Fruit fly (Drosophila melanogaster) whole organism, prepupa: ENCODE results near the gene Mct1.

Experiments
- Blimp-1 ChIP-seq: fragments of 200-800 bp; sonication (Bioruptor generic); optimal IDR thresholded peaks from 3 replicates; lab custom pipeline; 2017; ENCODE audit warnings: missing biosample characterization, missing genetic modification characterization, mild to moderate bottlenecking, moderate library complexity, missing genetic modification reagents
- CG10631 ChIP-seq: fragments of 200-800 bp; sonication (Bioruptor generic); optimal IDR thresholded peaks from 2 replicates; lab custom pipeline; 2016; ENCODE audit warnings: missing biosample characterization, missing genetic modification characterization
- CG10669 ChIP-seq: fragments of 200-800 bp; sonication (Bioruptor generic); optimal IDR thresholded peaks from 3 replicates; lab custom pipeline; 2018; ENCODE audit warnings: missing biosample characterization, mild to moderate bottlenecking, missing genetic modification characterization, moderate library complexity
- CG11762 ChIP-seq: fragments of 200-800 bp; sonication (Bioruptor generic); optimal IDR thresholded peaks from 3 replicates; lab custom pipeline; 2016; ENCODE audit warnings: missing biosample characterization, missing genetic modification characterization; ENCODE audit not compliant: insufficient read depth
- CG1621 ChIP-seq: fragments of 200-800 bp; sonication (Bioruptor generic); optimal IDR thresholded peaks from 3 replicates; lab custom pipeline; 2018; ENCODE audit warnings: missing biosample characterization, mild to moderate bottlenecking, missing genetic modification characterization
- CG16779 ChIP-seq: fragments of 200-800 bp; sonication (Bioruptor generic); optimal IDR thresholded peaks from 3 replicates; lab custom pipeline; 2017; ENCODE audit warnings: missing biosample characterization, mild to moderate bottlenecking, missing genetic modification characterization
- CG3032 ChIP-seq: fragments of 200-800 bp; optimal IDR thresholded peaks from 2 replicates; lab custom pipeline; 2019; ENCODE audit warnings: missing biosample characterization, mild to moderate bottlenecking, missing genetic modification characterization, moderate library complexity
- CG32006 ChIP-seq: fragments of 200-800 bp; sonication (Bioruptor generic); optimal IDR thresholded peaks from 3 replicates; lab custom pipeline; 2017; ENCODE audit warnings: missing biosample characterization, mild to moderate bottlenecking, missing genetic modification characterization
- CG3919 ChIP-seq: fragments of 200-800 bp; sonication (Bioruptor generic); optimal IDR thresholded peaks from 3 replicates; lab custom pipeline; 2016; ENCODE audit warnings: missing biosample characterization, missing genetic modification characterization
- CG6163 ChIP-seq: fragments of 200-800 bp; sonication (Bioruptor generic); IDR thresholded peaks from 3 replicates; pipeline ENCODE4 v1.3.6; 2022; ENCODE audit warnings: missing biosample characterization, missing genetic modification characterization
- CG6792 ChIP-seq: fragments of 200-800 bp; sonication (Bioruptor generic); optimal IDR thresholded peaks from 3 replicates; lab custom pipeline; 2016; ENCODE audit warnings: missing biosample characterization, missing genetic modification characterization
- CG6808 ChIP-seq: fragments of 200-800 bp; sonication (Bioruptor generic); optimal IDR thresholded peaks from 3 replicates; lab custom pipeline; 2017; ENCODE audit warnings: missing biosample characterization, missing genetic modification characterization, mild to moderate bottlenecking, moderate library complexity, missing genetic modification reagents
- CG6854 ChIP-seq: fragments of 200-800 bp; sonication (Bioruptor generic); optimal IDR thresholded peaks from 2 replicates; lab custom pipeline; 2017; ENCODE audit warnings: missing biosample characterization, mild to moderate bottlenecking, missing genetic modification characterization
- CG8119 ChIP-seq: fragments of 200-800 bp; sonication (Bioruptor generic); IDR thresholded peaks from 3 replicates; pipeline ENCODE4 v1.3.6; 2022; ENCODE audit warnings: missing biosample characterization, missing genetic modification characterization
- CG8319 ChIP-seq: fragments of 200-800 bp; sonication (Bioruptor generic); optimal IDR thresholded peaks from 3 replicates; lab custom pipeline; 2016; ENCODE audit warnings: missing biosample characterization, missing genetic modification characterization
- CG8632 ChIP-seq: fragments of 200-800 bp; sonication (Bioruptor generic); optimal IDR thresholded peaks from 3 replicates; lab custom pipeline; 2016; ENCODE audit warnings: missing biosample characterization, missing genetic modification characterization
- CG9139 ChIP-seq: fragments of 200-800 bp; sonication (Bioruptor generic); optimal IDR thresholded peaks from 3 replicates; lab custom pipeline; 2017; ENCODE audit warnings: missing biosample characterization, mild to moderate bottlenecking, missing genetic modification characterization
- Eip78C ChIP-seq: fragments of 200-800 bp; sonication (Bioruptor generic); peaks from one replicate; lab custom pipeline; 2016; ENCODE audit warnings: missing biosample characterization, missing genetic modification characterization
- Eip93F ChIP-seq: fragments of 200-800 bp; sonication (Bioruptor generic); optimal IDR thresholded peaks from 2 replicates; lab custom pipeline; 2016; ENCODE audit warnings: missing biosample characterization, mild to moderate bottlenecking, missing genetic modification characterization
- Ets96B ChIP-seq: fragments of 200-800 bp; optimal IDR thresholded peaks from 2 replicates; lab custom pipeline; 2019; ENCODE audit warnings: missing biosample characterization, mild to moderate bottlenecking, missing genetic modification characterization, moderate library complexity
- Gug ChIP-seq: fragments of 200-800 bp; sonication (Bioruptor generic); IDR thresholded peaks from 2 replicates; pipeline ENCODE4 v1.3.6; 2022; ENCODE audit warnings: missing biosample characterization, missing genetic modification characterization
- Hr39 ChIP-seq: fragments of 200-800 bp; sonication (Bioruptor generic); optimal IDR thresholded peaks from 2 replicates; lab custom pipeline; 2016; ENCODE audit warnings: missing biosample characterization, missing genetic modification characterization
- OdsH ChIP-seq: fragments of 200-800 bp; sonication (Bioruptor generic); optimal IDR thresholded peaks from 3 replicates; lab custom pipeline; 2016; ENCODE audit warnings: missing biosample characterization, missing genetic modification characterization
- Smox ChIP-seq: fragments of 200-800 bp; sonication (Bioruptor generic); optimal IDR thresholded peaks from 3 replicates; lab custom pipeline; 2016; ENCODE audit warnings: missing biosample characterization, missing genetic modification characterization
- Sox102F ChIP-seq: fragments of 200-800 bp; sonication (Bioruptor generic); optimal IDR thresholded peaks from 2 replicates; lab custom pipeline; 2016; ENCODE audit warnings: missing biosample characterization, mild to moderate bottlenecking, missing genetic modification characterization
- Sox14 ChIP-seq: fragments of 200-800 bp; sonication (Bioruptor generic); optimal IDR thresholded peaks from 3 replicates; lab custom pipeline; 2016; ENCODE audit warnings: missing biosample characterization, missing genetic modification characterization
- achi ChIP-seq: fragments of 200-800 bp; sonication (Bioruptor generic); optimal IDR thresholded peaks from 3 replicates; lab custom pipeline; 2016; ENCODE audit warnings: missing biosample characterization, missing genetic modification characterization
- acj6 ChIP-seq: fragments of 200-800 bp; sonication (Bioruptor generic); optimal IDR thresholded peaks from 3 replicates; lab custom pipeline; 2016; ENCODE audit warnings: missing biosample characterization, missing genetic modification characterization
- cyc ChIP-seq: fragments of 200-800 bp; sonication (Bioruptor generic); optimal IDR thresholded peaks from 3 replicates; lab custom pipeline; 2016; ENCODE audit warnings: missing biosample characterization, missing genetic modification characterization
- dac ChIP-seq: fragments of 200-800 bp; sonication (Bioruptor generic); optimal IDR thresholded peaks from 2 replicates; lab custom pipeline; 2017; ENCODE audit warnings: missing biosample characterization, mild to moderate bottlenecking, missing genetic modification characterization
- eg ChIP-seq: fragments of 200-800 bp; sonication (Bioruptor generic); IDR thresholded peaks from 3 replicates; pipeline ENCODE4 v1.3.6; 2022; ENCODE audit warnings: missing biosample characterization, missing genetic modification characterization
- fd59A ChIP-seq: fragments of 200-800 bp; sonication (Bioruptor generic); optimal IDR thresholded peaks from 2 replicates; lab custom pipeline; 2017; ENCODE audit warnings: missing biosample characterization, mild to moderate bottlenecking, missing genetic modification characterization, missing genetic modification reagents
- fd85E ChIP-seq: fragments of 200-800 bp; sonication (Bioruptor generic); optimal IDR thresholded peaks from 3 replicates; lab custom pipeline; 2016; ENCODE audit warnings: missing biosample characterization, missing genetic modification characterization
- fkh ChIP-seq: fragments of 200-800 bp; sonication (Bioruptor generic); optimal IDR thresholded peaks from 3 replicates; lab custom pipeline; 2017; ENCODE audit warnings: missing biosample characterization, mild to moderate bottlenecking, missing genetic modification characterization, moderate library complexity
- net ChIP-seq: fragments of 200-800 bp; sonication (Bioruptor generic); optimal IDR thresholded peaks from 3 replicates; lab custom pipeline; 2016; ENCODE audit warnings: missing biosample characterization, missing genetic modification characterization
- salr ChIP-seq, 2 experiments: fragments of 200-800 bp; sonication (Bioruptor generic); optimal IDR thresholded peaks; 3 replicates each; lab custom pipeline; 2016 to 2018; ENCODE audit warnings: missing biosample characterization in 2 of 2, missing genetic modification characterization in 2 of 2, mild to moderate bottlenecking in 1 of 2
- spab ChIP-seq: fragments of 200-800 bp; sonication (Bioruptor generic); optimal IDR thresholded peaks from 2 replicates; lab custom pipeline; 2017; ENCODE audit warnings: missing biosample characterization, mild to moderate bottlenecking, missing genetic modification characterization, missing genetic modification reagents
- ss ChIP-seq, 2 experiments: fragments of 200-800 bp; sonication (Bioruptor generic); optimal IDR thresholded peaks; 2 replicates in 1 of 2; 3 replicates in 1 of 2; lab custom pipeline; 2017 to 2018; ENCODE audit warnings: mild to moderate bottlenecking in 2 of 2, missing biosample characterization in 2 of 2, missing genetic modification characterization in 2 of 2, moderate library complexity in 1 of 2
- svp ChIP-seq: fragments of 200-800 bp; sonication (Bioruptor generic); peaks from one replicate; lab custom pipeline; 2016; ENCODE audit warnings: missing biosample characterization, missing genetic modification characterization
- topi ChIP-seq: fragments of 200-800 bp; sonication (Bioruptor generic); optimal IDR thresholded peaks from 3 replicates; lab custom pipeline; 2016; ENCODE audit warnings: missing biosample characterization, missing genetic modification characterization

Mct1 gene

dm6 chrX:2166129-2166528 lies 22.9 kb upstream of the Mct1 start (continued):
- TF ChIP-seq salr (GFP tag; optimal IDR thresholded peaks at IDR 0.05; lab: Kevin White, UChicago): peak in 1 of 2 experiments; percentile 8
- no peak for TF ChIP-seq CG8632 (GFP tag; lab: Kevin White, UChicago)
- TF ChIP-seq CG32006 (GFP tag; lab: Kevin White, UChicago): peak; percentile 85
- TF ChIP-seq dac (GFP tag; lab: Kevin White, UChicago): peak; percentile 48
- TF ChIP-seq CG10669 (GFP tag; lab: Kevin White, UChicago): no peak
- TF ChIP-seq acj6 (GFP tag; lab: Kevin White, UChicago): no peak
- no peak for TF ChIP-seq Smox (GFP tag; lab: Kevin White, UChicago)
- peak; percentile 42 for TF ChIP-seq OdsH (GFP tag; lab: Kevin White, UChicago)
- TF ChIP-seq CG16779 (tag; lab: Kevin White, UChicago): no peak
- peak; percentile 85 for TF ChIP-seq CG8119 (GFP tag; lab: Robert Waterston, UW)
- no peak for TF ChIP-seq CG6854 (GFP tag; lab: Kevin White, UChicago)
- peak; percentile 90 for TF ChIP-seq eg (GFP tag; lab: Robert Waterston, UW)
- TF ChIP-seq CG6808 (GFP tag; lab: Kevin White, UChicago): no peak
- no peak for TF ChIP-seq Sox102F
- no peak for TF ChIP-seq Ets96B (tag; lab: Kevin White, UChicago)
- TF ChIP-seq CG6163: peak; percentile 83
- TF ChIP-seq Sox14 (GFP tag; lab: Kevin White, UChicago): peak; percentile 8
- no peak for TF ChIP-seq fd59A
- peak; percentile 10 for TF ChIP-seq CG10631 (GFP tag; lab: Kevin White, UChicago)
- TF ChIP-seq topi (GFP tag; lab: Kevin White, UChicago): no peak
- TF ChIP-seq Gug (GFP tag; lab: Robert Waterston, UW): peak; percentile 76
- no peak for TF ChIP-seq spab (GFP tag; lab: Kevin White, UChicago)
- peak; percentile 47 for TF ChIP-seq CG3919 (GFP tag; lab: Kevin White, UChicago)
- TF ChIP-seq CG1621 (tag; lab: Kevin White, UChicago): no peak
- TF ChIP-seq achi: peak; percentile 40
- TF ChIP-seq CG8319 (GFP tag; lab: Kevin White, UChicago): no peak
- peak; percentile 53 for TF ChIP-seq Eip78C (GFP tag; lab: Kevin White, UChicago)
- TF ChIP-seq fkh (GFP tag; lab: Kevin White, UChicago): no peak
- no peak for TF ChIP-seq CG6792

- no peak for TF ChIP-seq CG8319 (GFP tag; lab: Kevin White, UChicago)
- no peak for TF ChIP-seq Eip93F (GFP tag; lab: Kevin White, UChicago)
- TF ChIP-seq acj6 (GFP tag; lab: Kevin White, UChicago): no peak
- TF ChIP-seq Hr39: no peak
- TF ChIP-seq Sox14 (GFP tag; lab: Kevin White, UChicago): no peak
- TF ChIP-seq net: no peak
- TF ChIP-seq Smox (GFP tag; lab: Kevin White, UChicago): no peak
- no peak for TF ChIP-seq eg (GFP tag; lab: Robert Waterston, UW)
- TF ChIP-seq CG9139: no peak
- no peak for TF ChIP-seq fkh (GFP tag; lab: Kevin White, UChicago)
- no peak for TF ChIP-seq cyc (GFP tag; lab: Kevin White, UChicago)
- no peak for TF ChIP-seq svp (GFP tag; lab: Kevin White, UChicago)
- no peak for TF ChIP-seq Sox102F
- no peak for TF ChIP-seq CG11762 (GFP tag; lab: Kevin White, UChicago)
- TF ChIP-seq CG3032 (tag; lab: Kevin White, UChicago): no peak
- TF ChIP-seq Blimp-1 (GFP tag; lab: Kevin White, UChicago): no peak
- no peak for TF ChIP-seq fd85E (GFP tag; lab: Kevin White, UChicago)
- TF ChIP-seq ss (GFP tag; optimal IDR thresholded peaks at IDR 0.05; lab: Kevin White, UChicago): no peak
- TF ChIP-seq, all 60 proteins: peak for 0
These were observed 20.3 kb upstream of the Mct1 start for dm6 chrX:2168485-2169199.
